Worm (Caenorhabditis elegans) whole organism, midembryonic: ENCODE results near the gene F29A7.3.

Experiments used
- T22C8.4 ChIP-seq: fragments of 200-800 bp; sonication (Bioruptor generic); IDR thresholded peaks from 2 replicates; pipeline ENCODE4 v1.3.6; 2022; ENCODE audit warnings: missing genetic modification characterization, missing compliant biosample characterization
- cog-1 ChIP-seq: sonication (generic microtip); optimal IDR thresholded peaks from 2 replicates; lab custom pipeline; 2016; ENCODE audit warnings: missing genetic modification characterization, missing compliant biosample characterization
- flt-1 ChIP-seq: fragments of 200-800 bp; sonication (Bioruptor generic); IDR thresholded peaks from 2 replicates; pipeline ENCODE4 v1.3.6; 2022; ENCODE audit warnings: missing genetic modification characterization, missing compliant biosample characterization
- klf-2 ChIP-seq: fragments of 200-800 bp; sonication (Bioruptor generic); conservative IDR thresholded peaks from 2 replicates; pipeline ENCODE4 v1.3.6; 2022; ENCODE audit warnings: missing genetic modification reagents, missing genetic modification characterization, missing compliant biosample characterization
- ref-1 ChIP-seq: fragments of 200-800 bp; sonication (Bioruptor generic); conservative IDR thresholded peaks from 2 replicates; pipeline ENCODE4 v1.3.6; 2022; ENCODE audit warnings: missing genetic modification reagents, missing genetic modification characterization, missing compliant biosample characterization
- tab-1 ChIP-seq: fragments of 200-800 bp; sonication (Bioruptor generic); IDR thresholded peaks from 2 replicates; pipeline ENCODE4 v1.3.6; 2022; ENCODE audit warnings: missing genetic modification characterization, missing compliant biosample characterization
- ztf-23 ChIP-seq: fragments of 200-800 bp; sonication (Bioruptor generic); IDR thresholded peaks from 2 replicates; pipeline ENCODE4 v1.3.6; 2022; ENCODE audit warnings: missing genetic modification reagents, missing genetic modification characterization, missing compliant biosample characterization
- ztf-29 ChIP-seq: fragments of 200-800 bp; sonication (Bioruptor generic); IDR thresholded peaks from 2 replicates; pipeline ENCODE4 v1.3.6; 2022; ENCODE audit warnings: missing genetic modification reagents, missing genetic modification characterization, missing compliant biosample characterization

ce11 chrII:2785787-2786186 is 32.7 kb downstream of the F29A7.3 start:
- TF ChIP-seq tab-1 (GFP tag; lab: Robert Waterston, UW) (no peak), ztf-23 (GFP tag; lab: Robert Waterston, UW) (no peak), klf-2 (GFP tag; lab: Robert Waterston, UW) (no peak), ztf-29 (no peak), flt-1 (GFP tag; lab: Robert Waterston, UW) (no peak), T22C8.4 (GFP tag; lab: Robert Waterston, UW) (no peak), ref-1 (no peak), cog-1 (tag; lab: Kevin White, UChicago) (no peak)
